Fruit fly (Drosophila melanogaster) whole organism, adult: ENCODE measurements around the gene RpL23A.

Experiments used
- CG11617 ChIP-seq: fragments of 200-800 bp; sonication (Bioruptor generic); optimal IDR thresholded peaks from 2 replicates; lab custom pipeline; 2017; ENCODE audit warnings: mild to moderate bottlenecking, missing biosample characterization, missing genetic modification reagents, missing genetic modification characterization
- CG12768 ChIP-seq: fragments of 200-800 bp; sonication (Bioruptor generic); optimal IDR thresholded peaks from 2 replicates; lab custom pipeline; 2017; ENCODE audit warnings: missing biosample characterization, missing genetic modification characterization, mild to moderate bottlenecking, moderate library complexity, missing genetic modification reagents
- CG14711 ChIP-seq: fragments of 200-800 bp; sonication (Bioruptor generic); optimal IDR thresholded peaks from 2 replicates; lab custom pipeline; 2018; ENCODE audit warnings: missing biosample characterization, mild to moderate bottlenecking, missing genetic modification characterization, moderate library complexity
- CG1620 ChIP-seq: fragments of 200-800 bp; sonication (Bioruptor generic); optimal IDR thresholded peaks from 2 replicates; lab custom pipeline; 2016; ENCODE audit warnings: missing biosample characterization, missing genetic modification characterization
- CG33017 ChIP-seq: fragments of 200-800 bp; sonication (Bioruptor generic); optimal IDR thresholded peaks from 2 replicates; lab custom pipeline; 2018; ENCODE audit warnings: missing biosample characterization, mild to moderate bottlenecking, missing genetic modification characterization, moderate library complexity
- CG5204 ChIP-seq: fragments of 200-800 bp; sonication (Bioruptor generic); optimal IDR thresholded peaks from 2 replicates; lab custom pipeline; 2016; ENCODE audit warnings: missing biosample characterization, missing genetic modification characterization
- CG7045 ChIP-seq: fragments of 200-800 bp; sonication (Bioruptor generic); optimal IDR thresholded peaks from 2 replicates; lab custom pipeline; 2017; ENCODE audit warnings: missing biosample characterization, mild to moderate bottlenecking, missing genetic modification characterization
- CG7101 ChIP-seq: fragments of 200-800 bp; sonication (Bioruptor generic); optimal IDR thresholded peaks from 2 replicates; lab custom pipeline; 2018; ENCODE audit warnings: missing biosample characterization, mild to moderate bottlenecking, missing genetic modification characterization, moderate library complexity
- Clk ChIP-seq: fragments of 200-800 bp; sonication (Bioruptor generic); optimal IDR thresholded peaks from 2 replicates; lab custom pipeline; 2017; ENCODE audit warnings: missing biosample characterization, missing genetic modification characterization
- Crg-1 ChIP-seq: fragments of 200-800 bp; sonication (Bioruptor generic); optimal IDR thresholded peaks from 2 replicates; lab custom pipeline; 2016; ENCODE audit warnings: missing biosample characterization, missing genetic modification characterization
- Hr96 ChIP-seq: fragments of 200-800 bp; sonication (Bioruptor generic); optimal IDR thresholded peaks from 2 replicates; lab custom pipeline; 2016; ENCODE audit warnings: missing biosample characterization, missing genetic modification characterization
- Mnt ChIP-seq: fragments of 200-800 bp; sonication (Bioruptor generic); optimal IDR thresholded peaks from 2 replicates; lab custom pipeline; 2016; ENCODE audit warnings: missing biosample characterization, mild to moderate bottlenecking, missing genetic modification characterization
- bab1 ChIP-seq: fragments of 200-800 bp; sonication (Bioruptor generic); optimal IDR thresholded peaks from 3 replicates; lab custom pipeline; 2019; ENCODE audit warnings: missing biosample characterization, mild to moderate bottlenecking, missing genetic modification characterization, moderate library complexity
- cic ChIP-seq: fragments of 200-800 bp; sonication (Bioruptor generic); optimal IDR thresholded peaks from 2 replicates; lab custom pipeline; 2017; ENCODE audit warnings: missing biosample characterization, mild to moderate bottlenecking, missing genetic modification characterization, moderate library complexity
- cnc ChIP-seq, 2 experiments: fragments of >200 bp; optimal IDR thresholded peaks; 2 replicates each; lab custom pipeline; 2017
- kay ChIP-seq: fragments of 200-800 bp; sonication (Bioruptor generic); peaks from one replicate; lab custom pipeline; 2016; ENCODE audit warnings: missing biosample characterization, missing genetic modification characterization, borderline replicate concordance
- ovo ChIP-seq: fragments of 200-800 bp; sonication (Bioruptor generic); optimal IDR thresholded peaks from 2 replicates; lab custom pipeline; 2016; ENCODE audit warnings: missing biosample characterization, missing genetic modification characterization
- pad ChIP-seq: fragments of 200-800 bp; sonication (Bioruptor generic); optimal IDR thresholded peaks from 3 replicates; lab custom pipeline; 2017; ENCODE audit warnings: missing biosample characterization, missing genetic modification characterization, mild to moderate bottlenecking, moderate library complexity, missing genetic modification reagents
- tj ChIP-seq: fragments of 200-800 bp; sonication (Bioruptor generic); optimal IDR thresholded peaks from 3 replicates; lab custom pipeline; 2017; ENCODE audit warnings: missing biosample characterization, mild to moderate bottlenecking, missing genetic modification characterization, moderate library complexity
- toe ChIP-seq: fragments of 200-800 bp; sonication (Bioruptor generic); optimal IDR thresholded peaks from 2 replicates; lab custom pipeline; 2016; ENCODE audit warnings: missing biosample characterization, missing genetic modification characterization

RpL23A gene

dm6 chr3L:1626924-1627323 is 41.5 kb downstream of the RpL23A start:
- TF ChIP-seq CG33017 (tag; lab: Kevin White, UChicago) (no peak), toe (GFP tag; lab: Kevin White, UChicago) (no peak), CG7101 (tag; lab: Kevin White, UChicago) (no peak), kay (GFP tag; lab: Kevin White, UChicago) (no peak)

dm6 chr3L:1618116-1618727 is 50.2 kb downstream of the RpL23A start, which contains the start of the genes CG13926, ABCB7 and CG33230:
CG13926 (minus strand) TSS chr3L:1618158.
ABCB7 (plus strand) TSS chr3L:1618414.
CG33230 (plus strand) TSS chr3L:1618414.
- TF ChIP-seq ovo (GFP tag; lab: Kevin White, UChicago) (peak; percentile 23), cic (GFP tag; lab: Kevin White, UChicago) (no peak), toe (GFP tag; lab: Kevin White, UChicago) (peak; percentile 24), Mnt (GFP tag; lab: Kevin White, UChicago) (peak; percentile 70), CG33017 (tag; lab: Kevin White, UChicago) (no peak), Hr96 (GFP tag; lab: Kevin White, UChicago) (peak; percentile 63), CG11617 (GFP tag; lab: Kevin White, UChicago) (peak; percentile 66), CG12768 (GFP tag; lab: Kevin White, UChicago) (peak; percentile 48), pad (peak; percentile 10), bab1 (GFP tag; lab: Kevin White, UChicago) (peak; percentile 67), CG14711 (peak; percentile 55), Crg-1 (GFP tag; lab: Kevin White, UChicago) (peak; percentile 18), Clk (GFP tag; lab: Kevin White, UChicago) (no peak), cnc (optimal IDR thresholded peaks at IDR 0.05; lab: Kevin White, UChicago) (no peak), CG7045 (GFP tag; lab: Kevin White, UChicago) (peak; percentile 15), kay (GFP tag; lab: Kevin White, UChicago) (no peak), CG7101 (tag; lab: Kevin White, UChicago) (peak; percentile 25), tj (peak; percentile 60), CG5204 (GFP tag; lab: Kevin White, UChicago) (peak; percentile 45), CG1620 (GFP tag; lab: Kevin White, UChicago) (peak; percentile 27)
